Worm (Caenorhabditis elegans): ENCODE results near the gene chc-1.

The chc-1 gene

ce11 chrIII:10216585-10217278, 13.1 kb downstream of the chc-1 start, which contains the start of gene cts-1 (continued):
- no peak for TF ChIP-seq mxl-2 (GFP tag; conservative IDR thresholded peaks at IDR 0.05)
- peak; percentile 69 for TF ChIP-seq nhr-102 (tag; optimal IDR thresholded peaks at IDR 0.05)
- TF ChIP-seq pha-4 (GFP tag; IDR thresholded peaks at IDR 0.05): no peak
- TF ChIP-seq pha-4 (tag; optimal IDR thresholded peaks at IDR 0.05): peak; percentile 57
- TF ChIP-seq T20F7.1 (GFP tag; optimal IDR thresholded peaks at IDR 0.05): no peak
- TF ChIP-seq nhr-48 (tag; optimal IDR thresholded peaks at IDR 0.05): peak; percentile 81
- no peak for TF ChIP-seq zfp-2 (tag; optimal IDR thresholded peaks at IDR 0.05)
- TF ChIP-seq dmd-9 (GFP tag; IDR thresholded peaks at IDR 0.05): no peak
- TF ChIP-seq gei-8 (GFP tag; optimal IDR thresholded peaks at IDR 0.05): no peak
- TF ChIP-seq aha-1 (tag): peak; percentile 96
- TF ChIP-seq mes-2 (tag; optimal IDR thresholded peaks at IDR 0.05; ENCODE audit: poor library complexity, severe bottlenecking): no peak
- TF ChIP-seq madf-9 (GFP tag; conservative IDR thresholded peaks at IDR 0.05): no peak
- no peak for TF ChIP-seq fos-1 (tag; optimal IDR thresholded peaks at IDR 0.05)
- TF ChIP-seq php-3 (GFP tag; IDR thresholded peaks at IDR 0.05): no peak
- no peak for TF ChIP-seq Y75B8A.6 (GFP tag; IDR thresholded peaks at IDR 0.05)
- no peak for TF ChIP-seq sdz-12 (GFP tag; optimal IDR thresholded peaks at IDR 0.05)
- TF ChIP-seq lin-38 (GFP tag; IDR thresholded peaks at IDR 0.05): no peak
- no peak for TF ChIP-seq dmd-8 (GFP tag; IDR thresholded peaks at IDR 0.05)
- peak; percentile 68 for TF ChIP-seq nhr-10 (tag; optimal IDR thresholded peaks at IDR 0.05)
- TF ChIP-seq T26A8.4 (GFP tag; IDR thresholded peaks at IDR 0.05): no peak
- peak; percentile 61 for TF ChIP-seq dpl-1 (GFP tag; optimal IDR thresholded peaks at IDR 0.05)
- no peak for TF ChIP-seq daf-8 (GFP tag; IDR thresholded peaks at IDR 0.05)
- TF ChIP-seq unc-130 (GFP tag; optimal IDR thresholded peaks at IDR 0.05): no peak
- peak; percentile 50 for TF ChIP-seq nhr-25 (tag; optimal IDR thresholded peaks at IDR 0.05; ENCODE audit: borderline replicate concordance, insufficient read depth)
- no peak for TF ChIP-seq ctbp-1 (GFP tag; IDR thresholded peaks at IDR 0.05)
- no peak for TF ChIP-seq lin-15B (tag; optimal IDR thresholded peaks at IDR 0.05)
- TF ChIP-seq ztf-7 (tag; optimal IDR thresholded peaks at IDR 0.05): peak; percentile 34
- TF ChIP-seq ceh-28 (tag; optimal IDR thresholded peaks at IDR 0.05): no peak
- no peak for TF ChIP-seq mxl-3 (GFP tag; optimal IDR thresholded peaks at IDR 0.05)
- TF ChIP-seq nhr-237 (tag; optimal IDR thresholded peaks at IDR 0.05): no peak
- TF ChIP-seq lin-29 (GFP tag; IDR thresholded peaks at IDR 0.05): no peak
- no peak for TF ChIP-seq F44E2.7 (GFP tag; IDR thresholded peaks at IDR 0.05)
- TF ChIP-seq ceh-44 (GFP tag; IDR thresholded peaks at IDR 0.05): no peak
- no peak for TF ChIP-seq egl-43 (GFP tag; IDR thresholded peaks at IDR 0.05)
- TF ChIP-seq nhr-11 (tag; optimal IDR thresholded peaks at IDR 0.05): peak; percentile 74
- peak; percentile 70 for TF ChIP-seq rbr-2 (tag; optimal IDR thresholded peaks at IDR 0.05)
- no peak for TF ChIP-seq spr-3 (GFP tag; optimal IDR thresholded peaks at IDR 0.05)
- no peak for TF ChIP-seq daf-19 (GFP tag; conservative IDR thresholded peaks at IDR 0.05)
- peak; percentile 37 for TF ChIP-seq lin-13 (GFP tag; optimal IDR thresholded peaks at IDR 0.05)
- TF ChIP-seq lin-39 (tag; optimal IDR thresholded peaks at IDR 0.05): no peak
- peak; percentile 10 for TF ChIP-seq jun-1 (tag; optimal IDR thresholded peaks at IDR 0.05)
- peak; percentile 69 for TF ChIP-seq cey-2 (tag; optimal IDR thresholded peaks at IDR 0.05; ENCODE audit: borderline replicate concordance, insufficient read depth)
- TF ChIP-seq ceh-20 (GFP tag; IDR thresholded peaks at IDR 0.05): no peak
- peak; percentile 92 for TF ChIP-seq hlh-30 (tag; optimal IDR thresholded peaks at IDR 0.05; ENCODE audit: insufficient read depth)
- no peak for TF ChIP-seq tag-97 (GFP tag; IDR thresholded peaks at IDR 0.05)
- TF ChIP-seq vab-7 (GFP tag; IDR thresholded peaks at IDR 0.05): no peak
- TF ChIP-seq unc-39 (tag; optimal IDR thresholded peaks at IDR 0.05): no peak
- no peak for TF ChIP-seq madf-5 (GFP tag; IDR thresholded peaks at IDR 0.05)
- TF ChIP-seq zip-11 (GFP tag; IDR thresholded peaks at IDR 0.05): no peak
- no peak for TF ChIP-seq F49E8.2 (tag; optimal IDR thresholded peaks at IDR 0.05; ENCODE audit: borderline replicate concordance)
- TF ChIP-seq spr-1 (tag; optimal IDR thresholded peaks at IDR 0.05): peak; percentile 38
